Worm (Caenorhabditis elegans): ENCODE data around the gene Y66D12A.19.

DNA sequence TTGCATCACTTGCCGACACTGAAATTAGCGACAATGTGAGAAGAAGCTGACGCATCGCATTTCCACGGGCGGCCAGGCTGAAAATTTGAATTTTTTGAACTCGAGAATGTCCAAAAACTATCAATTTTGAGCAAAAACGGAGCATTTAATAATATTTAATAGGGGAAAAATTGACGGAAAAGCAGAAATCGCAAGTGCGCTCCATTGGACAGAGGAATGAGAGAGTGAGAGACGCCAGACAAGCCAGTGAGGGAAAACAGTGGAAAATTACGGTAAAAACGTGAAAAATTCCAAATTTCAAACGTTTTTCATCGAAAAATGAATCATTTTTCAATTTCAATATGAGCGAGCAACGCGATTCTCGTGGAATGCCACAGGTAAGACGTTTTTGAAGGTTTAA, 3.7 kb upstream of the Y66D12A.19 start, which contains the start of the genes Y66D12A.21 and spe-6:
- peak; percentile 22 for TF ChIP-seq C34F6.9 (tag; optimal IDR thresholded peaks at IDR 0.05)
- no peak for TF ChIP-seq nhr-237 (tag; optimal IDR thresholded peaks at IDR 0.05)
- no peak for TF ChIP-seq ztf-11 (tag; optimal IDR thresholded peaks at IDR 0.05)
- TF ChIP-seq alr-1 (tag; optimal IDR thresholded peaks at IDR 0.05): no peak
- no peak for TF ChIP-seq lin-39 (tag; optimal IDR thresholded peaks at IDR 0.05)
- TF ChIP-seq aly-2 (tag; optimal IDR thresholded peaks at IDR 0.05): no peak
- TF ChIP-seq ama-1 (optimal IDR thresholded peaks at IDR 0.05): no peak
- no peak for TF ChIP-seq fos-1 (tag; optimal IDR thresholded peaks at IDR 0.05)
- no peak for TF ChIP-seq mdl-1 (tag; optimal IDR thresholded peaks at IDR 0.05)

Measured in whole organism, L2 larva.